Worm (Caenorhabditis elegans): ENCODE results near the gene cyp-35A4.

DNA sequence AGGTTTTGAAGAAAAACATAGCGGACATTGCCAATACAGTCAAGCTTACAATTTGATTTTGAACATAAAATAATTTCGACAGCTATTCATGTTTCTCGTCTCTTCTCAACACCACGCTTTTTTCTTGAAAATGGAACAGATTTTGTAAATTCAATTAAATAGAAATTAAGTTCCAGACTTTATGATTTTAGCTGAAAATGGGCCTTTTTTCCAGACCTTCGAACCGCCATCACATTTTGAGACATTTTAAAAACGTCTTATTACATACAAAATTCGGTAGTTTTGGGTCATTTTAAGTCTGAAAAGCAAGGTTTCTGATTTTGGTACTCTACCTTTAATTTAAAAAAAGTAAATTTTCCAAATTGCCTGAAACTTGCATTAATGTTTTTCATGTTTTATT is 6.7 kb downstream of the cyp-35A4 start, which contains the start of gene C49G7.12:
- no peak for TF ChIP-seq ref-1 (GFP tag; conservative IDR thresholded peaks at IDR 0.05)
- no peak for TF ChIP-seq ztf-29 (GFP tag; IDR thresholded peaks at IDR 0.05)
- no peak for TF ChIP-seq ztf-23 (GFP tag; IDR thresholded peaks at IDR 0.05)
- TF ChIP-seq flt-1 (GFP tag; IDR thresholded peaks at IDR 0.05) = no peak
- TF ChIP-seq tab-1 (GFP tag; IDR thresholded peaks at IDR 0.05) = no peak

All from whole organism, midembryonic.